Worm (Caenorhabditis elegans): ENCODE measurements around the gene T07A9.12.

ce11 chrIV:388073-388472 lies 22.6 kb upstream of the T07A9.12 start, which contains the start of gene ssna-1:
- TF ChIP-seq klf-2 (GFP tag; conservative IDR thresholded peaks at IDR 0.05) (no peak), flt-1 (GFP tag; IDR thresholded peaks at IDR 0.05) (0 out of 2 replicates have a peak, but pooled peaks have one; percentile 38), med-1 (GFP tag; optimal IDR thresholded peaks at IDR 0.05; ENCODE audit: insufficient read depth) (no peak), tab-1 (GFP tag; IDR thresholded peaks at IDR 0.05) (no peak)

Measured in whole organism, midembryonic.